Fruit fly (Drosophila melanogaster): ENCODE results near the gene kuz.

The kuz gene

DNA sequence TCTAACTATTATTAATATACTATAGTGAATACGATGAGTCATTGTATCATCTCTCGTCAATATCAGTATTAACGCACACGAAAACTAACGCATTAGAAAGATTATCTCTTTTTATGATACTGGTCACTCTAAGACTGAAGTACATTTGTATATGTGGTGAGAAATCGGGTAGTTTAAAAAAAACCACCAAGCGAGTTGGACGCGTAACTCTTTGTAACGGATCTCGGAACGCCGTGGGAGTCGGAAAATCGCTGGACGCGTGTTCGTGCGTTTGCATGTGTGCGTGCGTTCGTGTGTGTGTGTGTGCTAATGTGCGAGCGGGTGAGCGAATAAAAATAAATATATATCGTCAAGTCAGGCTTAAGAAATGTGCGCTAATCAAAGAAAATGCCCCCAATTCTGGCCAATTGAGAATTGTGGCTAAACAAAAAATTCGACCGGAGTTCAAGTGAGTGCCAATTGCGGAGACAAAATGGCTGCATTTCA, at the start of gene kuz:
kuz (plus strand) TSS at position 167 of the 486 bp plus-strand sequence.
- TF ChIP-seq CTCF (optimal IDR thresholded peaks at IDR 0.05) (no peak), CG8478 (optimal IDR thresholded peaks at IDR 0.05) (no peak)

DNA sequence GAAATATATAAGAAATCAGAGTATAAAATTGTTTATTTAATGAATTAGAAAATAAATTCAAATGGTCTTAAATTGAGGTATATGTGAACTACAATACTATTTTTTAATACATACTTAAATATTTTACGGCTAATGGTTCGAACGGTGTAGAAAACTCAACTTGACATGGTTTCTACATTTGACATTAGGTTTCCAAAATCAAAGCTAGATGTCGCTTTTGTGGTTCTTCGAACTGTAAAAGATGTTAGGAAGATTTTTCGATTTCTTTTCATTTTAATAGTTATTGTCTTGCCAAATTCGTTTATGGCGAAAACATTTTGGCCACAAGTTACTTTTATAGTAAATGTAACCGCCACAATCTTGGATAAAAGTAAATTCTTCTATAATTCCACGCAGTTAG, 49.5 kb upstream of the kuz start:
- TF ChIP-seq CG8478 (optimal IDR thresholded peaks at IDR 0.05), result no peak
- peak; percentile 73 to 90 for TF ChIP-seq CTCF (optimal IDR thresholded peaks at IDR 0.05)

DNA sequence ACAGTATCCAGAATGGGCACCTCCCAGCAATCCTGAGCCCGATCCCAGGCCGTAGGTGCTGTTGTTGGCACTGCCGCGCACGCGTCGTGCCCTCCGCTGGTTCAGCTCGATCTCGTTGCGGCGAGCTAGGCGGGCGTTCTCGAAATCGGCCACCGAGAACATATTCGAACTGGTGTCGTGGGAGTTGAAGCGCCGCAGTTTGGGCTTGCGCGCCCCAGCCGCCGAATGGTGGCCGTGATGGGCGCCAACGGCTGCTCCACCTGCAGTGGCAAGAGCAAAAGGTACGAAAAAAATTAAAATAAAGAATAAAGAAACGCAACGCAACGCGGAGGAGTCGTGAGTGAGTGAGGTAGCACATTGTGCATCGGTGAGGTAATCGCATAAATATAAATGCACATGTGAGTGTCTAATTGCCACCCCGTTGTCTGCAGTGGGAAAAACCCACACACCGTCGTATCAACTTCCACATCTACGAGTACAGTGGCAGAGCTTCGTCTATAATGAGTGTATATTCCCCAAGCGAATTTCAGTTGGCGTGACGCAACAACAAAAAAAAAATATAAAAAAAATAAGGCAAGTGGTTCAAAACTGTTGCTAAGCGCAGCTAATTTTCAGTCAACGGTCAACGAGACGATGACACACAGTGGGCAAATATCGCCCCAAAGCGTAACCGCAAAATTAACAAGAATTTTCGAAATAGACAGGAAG, 40.3 kb upstream of the kuz start:
- TF ChIP-seq CG8478 (optimal IDR thresholded peaks at IDR 0.05) (no peak), CTCF (optimal IDR thresholded peaks at IDR 0.05) (no peak)

DNA sequence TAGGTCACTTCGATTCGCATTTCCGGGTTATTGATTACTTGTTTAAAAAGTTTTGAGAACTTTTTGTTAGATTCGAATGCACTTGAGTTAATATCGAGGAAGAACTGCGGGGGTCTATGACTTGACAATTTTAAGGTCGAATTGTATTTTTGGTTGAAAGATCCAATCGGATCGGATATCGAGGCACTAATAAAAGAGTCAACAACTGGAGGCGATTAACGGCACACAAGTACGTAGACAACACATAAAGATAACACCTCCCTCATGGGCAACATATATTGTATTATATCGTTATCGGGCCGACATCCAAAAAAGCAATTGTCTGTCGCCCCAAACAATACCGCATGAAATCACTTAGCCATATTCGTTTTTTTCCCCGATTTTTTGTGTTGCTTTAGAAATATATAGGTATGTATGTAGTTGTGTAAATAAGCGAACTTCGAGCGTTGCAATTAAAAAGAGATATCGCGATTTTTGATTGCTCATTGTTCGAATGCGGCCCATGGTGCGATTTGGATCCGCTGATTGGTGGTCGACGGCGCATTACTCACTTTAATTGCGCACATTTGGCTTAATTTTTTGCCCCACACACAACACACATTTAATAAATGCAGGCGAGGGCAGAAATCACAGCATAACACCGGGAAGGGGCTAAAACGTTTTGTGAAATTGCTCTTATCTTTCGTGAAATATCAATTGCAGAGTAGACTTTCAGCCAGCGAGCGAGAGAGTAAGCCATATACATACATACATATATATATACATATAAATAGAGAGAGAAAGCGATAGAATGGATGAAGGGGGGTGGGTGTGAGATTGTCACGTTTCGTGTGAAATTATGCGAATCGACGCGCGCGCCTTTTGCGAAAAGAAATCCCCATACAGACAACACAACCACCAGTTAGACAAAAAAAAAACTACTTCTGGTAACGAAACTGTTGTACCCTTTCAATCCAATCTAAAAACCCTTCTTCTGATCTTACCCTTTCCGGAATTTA, 38.8 kb upstream of the kuz start:
- TF ChIP-seq CG8478 (optimal IDR thresholded peaks at IDR 0.05), result no peak
- no peak for TF ChIP-seq CTCF (optimal IDR thresholded peaks at IDR 0.05)

DNA sequence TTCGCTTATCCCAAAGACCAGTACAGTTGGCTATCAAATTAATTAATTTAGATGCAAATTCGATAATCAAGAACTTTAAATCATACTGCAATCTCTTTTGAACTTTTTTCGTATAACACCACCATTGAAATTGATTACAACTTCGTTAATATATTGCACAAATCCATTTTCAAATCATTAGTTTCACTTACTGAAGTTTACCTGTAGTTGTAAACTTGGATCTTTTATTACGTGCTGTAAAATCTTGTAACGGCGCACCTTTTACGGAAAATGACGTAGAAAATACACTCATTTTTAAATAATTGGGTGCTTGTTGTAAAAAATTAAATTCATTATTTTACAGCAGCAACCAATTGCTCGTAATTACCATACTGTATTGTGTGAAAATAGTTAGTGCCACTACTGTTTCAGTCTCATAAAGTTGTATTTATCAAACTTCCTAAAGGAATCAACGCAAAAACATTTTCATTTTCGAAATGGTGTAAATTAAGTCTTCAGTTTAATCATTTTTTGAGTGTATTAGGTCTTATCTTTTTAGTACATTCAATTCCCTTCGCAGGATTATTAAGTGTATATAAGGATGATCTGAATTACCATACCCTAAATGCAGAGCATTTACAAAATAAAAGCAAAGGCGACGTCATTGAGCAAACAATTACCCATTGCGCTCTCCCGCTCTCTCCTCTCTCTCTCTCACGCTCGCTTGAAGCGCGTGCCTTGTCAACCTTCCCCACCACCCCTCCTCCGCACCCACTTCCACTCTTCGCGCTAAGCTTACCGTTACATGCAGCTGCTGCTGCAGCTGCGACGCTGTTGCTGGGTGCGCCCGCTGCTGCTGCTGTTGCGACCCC, 37.5 kb upstream of the kuz start:
- no peak for TF ChIP-seq CTCF (optimal IDR thresholded peaks at IDR 0.05)

DNA sequence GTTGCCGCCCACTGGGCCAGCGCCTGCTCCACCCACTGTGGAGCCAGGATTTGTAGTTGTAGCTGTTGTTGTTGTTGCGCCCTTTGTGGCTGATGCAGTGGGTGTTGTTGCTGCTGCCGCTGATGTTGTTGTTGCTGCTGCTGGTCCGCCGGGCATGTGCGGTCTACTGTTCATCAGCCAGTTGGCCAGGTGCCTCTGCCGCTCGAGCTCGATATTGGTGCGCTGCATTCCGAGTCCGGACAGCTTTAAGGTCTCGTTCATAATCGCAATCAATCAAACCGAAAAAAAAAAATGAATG, 37.0 kb upstream of the kuz start:
- TF ChIP-seq CG8478 (optimal IDR thresholded peaks at IDR 0.05) (no peak), CTCF (optimal IDR thresholded peaks at IDR 0.05) (no peak)

DNA sequence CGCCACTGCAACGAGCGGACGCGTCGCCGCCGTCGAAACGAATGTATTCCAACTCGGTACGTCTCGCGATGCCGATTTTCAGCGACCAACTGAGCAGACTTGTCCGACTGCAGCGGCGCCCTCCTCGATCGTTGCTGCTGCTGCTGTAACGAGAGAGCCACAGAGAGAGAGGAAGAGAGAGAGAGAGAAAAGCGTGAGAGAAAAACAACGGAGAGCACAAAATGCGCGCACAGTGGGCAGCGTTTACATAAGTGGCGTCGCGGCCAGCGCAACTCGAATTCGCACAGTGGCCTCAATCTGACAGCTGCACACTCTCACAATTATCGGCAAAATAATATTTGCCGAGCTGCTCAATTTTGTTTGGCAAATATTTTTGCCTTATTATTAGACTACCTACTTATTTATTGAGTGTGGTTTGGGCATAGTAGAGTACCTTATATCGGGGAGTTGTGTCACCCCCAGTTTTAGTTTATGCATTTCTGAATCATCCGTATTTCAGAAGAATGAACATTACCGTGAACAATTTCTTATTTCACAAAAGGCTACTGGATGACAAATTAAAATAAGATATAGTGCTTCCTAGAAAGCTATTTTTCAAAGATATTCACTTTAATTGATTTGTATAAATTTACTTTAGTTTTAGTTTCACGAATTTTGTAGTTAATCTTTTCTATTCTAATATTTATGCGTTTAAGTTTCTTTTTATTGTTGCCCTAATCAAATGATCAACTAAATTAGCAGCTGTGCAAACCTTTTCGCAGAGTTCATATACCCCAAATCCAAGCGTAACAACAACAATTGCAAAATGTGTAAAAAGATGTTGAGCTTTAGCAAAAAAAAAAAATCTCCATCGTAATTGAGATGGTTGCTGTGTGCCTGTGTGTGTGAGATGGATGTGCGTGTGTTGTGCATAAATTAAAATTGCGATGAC, 36.3 kb upstream of the kuz start:
- TF ChIP-seq CG8478 (optimal IDR thresholded peaks at IDR 0.05) (no peak), CTCF (optimal IDR thresholded peaks at IDR 0.05) (no peak)

DNA sequence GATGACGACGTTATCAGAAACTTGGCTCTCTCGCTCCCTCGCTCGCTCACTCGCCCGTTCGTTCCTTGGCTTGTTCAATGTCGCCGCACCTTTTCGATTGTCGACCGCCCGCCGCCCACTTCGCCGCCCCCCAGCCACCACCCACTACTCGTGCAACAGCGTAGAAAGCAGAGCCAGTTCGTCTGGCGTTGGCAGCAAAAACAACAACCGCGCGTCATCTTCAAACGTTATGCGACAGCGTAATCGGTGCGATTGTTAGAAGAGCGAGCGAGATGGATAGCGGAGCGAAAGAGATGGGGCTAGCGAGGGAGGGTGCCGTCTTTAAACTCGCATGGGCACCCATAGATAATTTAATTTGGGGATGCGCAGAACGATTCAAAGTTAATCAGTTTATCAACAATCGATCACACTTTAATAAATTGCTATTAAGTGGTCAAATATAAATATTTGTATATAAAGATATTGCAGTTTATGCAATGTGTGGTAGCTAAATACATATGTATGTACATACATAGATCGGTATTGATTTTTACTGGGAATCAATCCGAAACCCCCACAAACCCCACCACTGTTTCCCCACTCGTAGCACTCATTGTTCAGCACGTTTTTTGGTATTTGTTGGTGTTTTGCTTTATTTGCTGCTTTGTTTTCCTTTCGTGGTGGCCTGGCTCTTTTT, 35.5 kb upstream of the kuz start:
- no peak for TF ChIP-seq CG8478 (optimal IDR thresholded peaks at IDR 0.05)
- no peak for TF ChIP-seq CTCF (optimal IDR thresholded peaks at IDR 0.05)

DNA sequence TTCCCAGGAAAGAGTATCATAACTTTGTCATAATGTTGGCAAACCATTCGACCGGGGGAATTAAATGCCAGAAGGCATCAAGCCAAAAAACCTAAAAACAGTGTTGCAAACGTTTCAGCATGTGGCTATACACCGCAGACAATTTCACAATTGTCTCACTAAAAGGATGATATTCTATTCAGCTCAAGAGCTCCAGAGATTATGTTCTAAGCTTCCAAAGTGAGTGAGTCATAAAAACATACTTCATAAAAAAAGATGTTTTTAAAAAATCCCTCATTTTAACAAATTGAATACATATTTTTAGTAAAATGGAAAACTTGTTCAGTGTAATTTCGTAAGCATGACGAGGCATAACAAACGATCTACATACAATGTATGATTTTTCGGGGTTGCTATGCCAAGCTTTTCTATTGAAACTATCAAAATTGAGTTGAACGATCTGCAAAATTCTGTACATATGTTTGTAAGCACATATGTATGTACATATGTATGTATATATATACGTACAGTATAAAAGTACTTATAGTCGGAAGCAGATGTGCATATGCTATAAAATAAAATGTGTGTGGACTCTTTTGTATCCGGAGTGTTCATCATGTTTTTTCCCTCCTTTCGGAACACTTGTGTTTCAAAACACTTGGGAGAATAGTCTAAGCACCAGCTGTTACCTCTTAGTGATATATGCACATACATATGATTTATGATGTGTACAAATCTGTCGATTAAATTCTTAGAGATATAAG, 34.8 kb upstream of the kuz start:
- no peak for TF ChIP-seq CTCF (optimal IDR thresholded peaks at IDR 0.05)
- TF ChIP-seq CG8478 (optimal IDR thresholded peaks at IDR 0.05), result no peak

DNA sequence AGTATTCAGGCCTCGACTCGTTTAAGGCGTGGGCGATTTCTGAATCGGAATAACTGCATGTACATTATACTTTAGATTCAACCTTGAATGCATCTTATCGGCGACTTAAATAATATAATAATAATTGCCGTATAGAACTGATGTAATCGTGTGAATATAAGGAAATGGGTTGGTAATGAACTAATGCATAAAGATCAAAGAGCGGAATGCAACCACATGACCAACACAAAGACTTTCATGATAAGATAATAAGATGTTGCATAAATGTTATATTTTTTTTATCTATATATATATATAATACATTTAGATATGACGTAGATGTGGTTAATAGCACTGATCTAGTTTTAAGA, 34.3 kb upstream of the kuz start:
- no peak for TF ChIP-seq CG8478 (optimal IDR thresholded peaks at IDR 0.05)
- no peak for TF ChIP-seq CTCF (optimal IDR thresholded peaks at IDR 0.05)

DNA sequence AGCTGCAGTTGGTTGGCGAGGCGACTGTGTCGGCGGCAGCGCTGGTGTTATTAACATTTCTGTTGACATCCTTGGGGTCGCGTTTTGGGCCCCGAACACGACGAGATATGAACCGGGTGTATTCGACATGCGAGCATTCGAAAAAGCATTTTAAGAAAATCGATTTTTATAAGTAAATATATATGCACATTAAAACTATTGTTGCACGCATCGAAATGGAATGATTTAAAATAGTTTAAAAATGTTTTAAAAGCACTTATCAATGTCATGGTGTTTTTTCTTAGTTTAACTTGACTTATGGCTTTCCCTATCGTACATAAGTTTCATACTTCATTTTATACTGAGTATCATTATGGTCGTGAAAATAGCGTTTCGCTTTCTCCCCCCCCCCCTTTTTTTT, 28.1 kb upstream of the kuz start:
- no peak for TF ChIP-seq CG8478 (optimal IDR thresholded peaks at IDR 0.05)
- TF ChIP-seq CTCF (optimal IDR thresholded peaks at IDR 0.05), result no peak

DNA sequence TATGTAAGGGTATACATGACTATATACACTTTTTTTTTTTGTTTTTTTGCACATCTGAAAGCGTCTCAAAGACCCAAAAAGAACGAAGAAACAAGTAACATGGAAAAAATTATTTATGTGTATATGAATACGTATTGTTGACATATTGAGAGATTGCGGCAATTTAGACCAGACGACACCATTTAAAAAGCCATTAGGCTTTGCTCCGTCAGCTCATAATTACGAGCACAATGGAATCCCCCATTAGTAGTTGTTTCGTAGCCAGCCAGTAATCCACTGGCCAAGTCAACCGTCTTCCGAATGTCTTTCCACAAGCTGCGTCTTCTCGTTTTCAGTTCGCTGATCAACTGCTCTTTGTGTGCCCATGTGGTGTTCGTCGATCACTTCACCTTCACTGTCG, 22.4 kb upstream of the kuz start, which contains the start of gene CG33640:
CG33640 (plus strand) TSS at position 301 of the 400 bp plus-strand sequence.
- TF ChIP-seq CTCF (optimal IDR thresholded peaks at IDR 0.05), result no peak
- no peak for TF ChIP-seq CG8478 (optimal IDR thresholded peaks at IDR 0.05)

DNA sequence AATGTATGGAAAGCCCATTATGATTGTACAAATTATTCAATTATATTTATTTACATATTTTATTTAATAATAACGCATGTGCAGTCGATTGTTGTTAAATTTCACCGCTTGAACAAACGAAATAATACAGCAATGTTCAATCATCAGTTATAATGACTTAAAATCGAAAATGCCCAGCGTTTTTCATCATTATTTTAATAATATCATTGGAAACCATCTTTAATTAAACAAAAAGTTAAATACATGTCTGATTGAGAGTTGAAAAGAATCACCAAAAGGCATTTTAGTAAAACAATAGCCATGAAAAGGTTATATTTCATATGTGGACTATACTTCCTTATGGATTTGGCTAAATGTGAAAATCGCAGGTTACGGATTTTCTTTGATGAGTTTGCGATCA, 21.2 kb upstream of the kuz start, which contains the start of gene CG33641:
CG33641 (plus strand) TSS at position 301 of the 400 bp plus-strand sequence.
- TF ChIP-seq CG8478 (optimal IDR thresholded peaks at IDR 0.05) (no peak), CTCF (optimal IDR thresholded peaks at IDR 0.05) (no peak)
